Worm (Caenorhabditis elegans): ENCODE measurements around the gene hlh-8.

DNA sequence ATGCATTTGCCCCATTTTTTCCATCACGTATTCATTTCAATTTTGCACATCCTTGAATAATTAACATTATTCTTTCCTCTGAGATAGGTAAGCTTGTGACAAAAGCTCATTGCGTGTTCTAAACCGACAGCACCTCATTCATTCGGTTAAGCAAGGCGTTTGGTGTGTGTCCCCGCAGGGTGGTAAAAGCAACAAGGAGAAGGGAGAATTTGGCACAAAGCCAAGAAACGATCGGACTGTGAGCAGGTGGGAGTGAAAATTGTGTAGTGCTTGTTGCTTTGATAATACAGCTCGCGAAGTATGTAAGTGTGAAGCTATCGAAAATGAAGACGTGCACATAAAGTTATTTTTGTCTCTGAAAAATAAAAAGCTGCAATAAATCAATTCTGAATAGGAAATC is 40.9 kb downstream of the hlh-8 start:
- TF ChIP-seq flt-1 (GFP tag; IDR thresholded peaks at IDR 0.05) (peak; percentile 85), ztf-29 (GFP tag; IDR thresholded peaks at IDR 0.05) (peak; percentile 93), ref-1 (GFP tag; conservative IDR thresholded peaks at IDR 0.05) (no peak), T22C8.4 (GFP tag; IDR thresholded peaks at IDR 0.05) (no peak)
